Fruit fly (Drosophila melanogaster): ENCODE data around the gene MED7.

The MED7 gene

DNA sequence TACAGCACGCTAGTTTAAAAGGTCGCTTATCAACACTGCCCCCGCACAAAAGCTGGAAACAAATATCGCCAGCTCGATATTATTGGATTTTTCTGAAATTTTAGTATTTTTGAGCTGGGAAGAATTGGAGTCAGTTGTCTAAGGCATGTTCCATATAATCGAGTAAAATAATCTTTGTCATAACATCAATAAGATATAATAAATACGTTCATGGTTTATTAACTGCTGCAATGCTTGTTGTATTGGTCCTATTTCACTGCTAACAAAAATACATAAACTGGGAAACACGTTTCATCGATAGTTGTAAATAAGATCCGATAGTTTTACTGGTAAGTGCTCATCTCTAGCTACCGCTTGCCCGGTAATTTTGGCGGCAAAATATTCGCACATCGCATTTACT, 27.4 kb upstream of the MED7 start, which contains the start of the genes Art1 and Mcm5 (continued):
- TF ChIP-seq NC2α (GFP tag; optimal IDR thresholded peaks at IDR 0.05) (no peak), H15 (GFP tag; IDR thresholded peaks at IDR 0.05) (no peak), bab2 (GFP tag; optimal IDR thresholded peaks at IDR 0.05) (peak; percentile 19), ranshi (GFP tag; IDR thresholded peaks at IDR 0.05) (no peak), H2.0 (GFP tag; IDR thresholded peaks at IDR 0.05) (no peak), fd96Cb (tag; optimal IDR thresholded peaks at IDR 0.05) (no peak), jigr1 (GFP tag; IDR thresholded peaks at IDR 0.05) (no peak), tgo (GFP tag; IDR thresholded peaks at IDR 0.05) (no peak), fu2 (GFP tag; optimal IDR thresholded peaks at IDR 0.05) (peak; percentile 34), vvl (GFP tag; IDR thresholded peaks at IDR 0.05) (no peak), fd3F (GFP tag; optimal IDR thresholded peaks at IDR 0.05) (no peak), CG12236 (GFP tag; optimal IDR thresholded peaks at IDR 0.05) (no peak), Bgb (GFP tag; IDR thresholded peaks at IDR 0.05; ENCODE audit: partially characterized antibody) (peak; percentile 81), nau (GFP tag; optimal IDR thresholded peaks at IDR 0.05) (no peak), luna (GFP tag; optimal IDR thresholded peaks at IDR 0.05) (no peak), CG13424 (tag; optimal IDR thresholded peaks at IDR 0.05) (no peak), MBD-R2 (GFP tag; IDR thresholded peaks at IDR 0.05) (peak; percentile 72), fru (optimal IDR thresholded peaks at IDR 0.05) (no peak), Hmr (GFP tag; optimal IDR thresholded peaks at IDR 0.05) (no peak), seq (GFP tag; IDR thresholded peaks at IDR 0.05) (no peak), croc (GFP tag; conservative IDR thresholded peaks at IDR 0.05) (peak; percentile 17; the same call in 1 of the 3 replicates), row (GFP tag; IDR thresholded peaks at IDR 0.05) (peak; percentile 83), Bdp1 (GFP tag; optimal IDR thresholded peaks at IDR 0.05) (no peak), CG8359 (GFP tag; optimal IDR thresholded peaks at IDR 0.05; ENCODE audit: borderline replicate concordance) (no peak), CG10654 (GFP tag; optimal IDR thresholded peaks at IDR 0.05) (peak; percentile 23), schlank (tag; optimal IDR thresholded peaks at IDR 0.05) (no peak), pnt (GFP tag; optimal IDR thresholded peaks at IDR 0.05) (no peak), Dfd (GFP tag; optimal IDR thresholded peaks at IDR 0.05) (no peak), gem (tag; optimal IDR thresholded peaks at IDR 0.05) (no peak), CG18599 (GFP tag; optimal IDR thresholded peaks at IDR 0.05) (peak; percentile 17), Ravus (GFP tag; IDR thresholded peaks at IDR 0.05) (no peak), CG4424 (GFP tag; optimal IDR thresholded peaks at IDR 0.05) (peak; percentile 54), odd (GFP tag; optimal IDR thresholded peaks at IDR 0.05) (no peak), dan (GFP tag; IDR thresholded peaks at IDR 0.05) (no peak), lola (GFP tag; optimal IDR thresholded peaks at IDR 0.05) (peak in 1 of 3 experiments; percentile 42), CG3847 (GFP tag; IDR thresholded peaks at IDR 0.05) (peak; percentile 62), maf-S (GFP tag; optimal IDR thresholded peaks at IDR 0.05) (peak; percentile 51), ken (GFP tag; IDR thresholded peaks at IDR 0.05) (0 out of 3 replicates have a peak, but pooled peaks have one; percentile 51), CG9797 (GFP tag; optimal IDR thresholded peaks at IDR 0.05) (peak; percentile 89), klu (GFP tag; IDR thresholded peaks at IDR 0.05) (no peak), CG12071 (GFP tag; optimal IDR thresholded peaks at IDR 0.05) (no peak), lov (optimal IDR thresholded peaks at IDR 0.05) (no peak), lov (GFP tag; IDR thresholded peaks at IDR 0.05) (no peak), mam (GFP tag; optimal IDR thresholded peaks at IDR 0.05) (peak; percentile 52), CG10462 (GFP tag; optimal IDR thresholded peaks at IDR 0.05) (no peak), Sin3A (optimal IDR thresholded peaks at IDR 0.05) (peak; percentile 99), CG4820 (GFP tag; optimal IDR thresholded peaks at IDR 0.05) (no peak), kay (GFP tag; optimal IDR thresholded peaks at IDR 0.05) (peak; percentile 12), CG11504 (tag; optimal IDR thresholded peaks at IDR 0.05) (no peak), vnd (GFP tag; IDR thresholded peaks at IDR 0.05; ENCODE audit: partially characterized antibody) (peak; percentile 93), CG33557 (GFP tag; optimal IDR thresholded peaks at IDR 0.05) (peak; percentile 41), CG31388 (GFP tag; optimal IDR thresholded peaks at IDR 0.05) (no peak), PHDP (tag; optimal IDR thresholded peaks at IDR 0.05) (no peak)

All from whole organism, embryonic.